Fruit fly (Drosophila melanogaster): Measurements from ENCODE around the gene Acat1.

DNA sequence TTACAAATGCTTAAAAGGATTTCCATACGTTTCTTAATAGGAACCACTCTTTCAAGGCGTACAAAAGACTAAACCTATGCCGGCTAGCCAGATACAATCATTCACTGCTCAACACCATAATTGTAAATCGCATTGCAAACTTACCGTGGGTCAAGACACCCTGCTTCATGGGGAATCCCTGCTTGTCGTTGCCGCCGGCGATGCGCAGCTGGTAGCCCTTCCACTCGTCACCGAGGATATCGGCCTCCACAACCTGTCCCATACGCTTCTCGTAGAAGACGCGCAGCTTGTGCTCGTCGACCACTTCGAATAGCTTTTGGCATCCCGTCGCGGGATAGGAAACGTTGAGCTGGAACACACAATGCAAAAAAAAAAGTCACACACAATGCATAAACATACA, 12.1 kb upstream of the Acat1 start:
- TF ChIP-seq CTCF (optimal IDR thresholded peaks at IDR 0.05) = no peak
- TF ChIP-seq CG8478 (optimal IDR thresholded peaks at IDR 0.05) = no peak

All from S2 (cell line).